Worm (Caenorhabditis elegans) whole organism, midembryonic: ENCODE results near the gene F53F4.7.

ENCODE experiments used
- cog-1 ChIP-seq: sonication (generic microtip); optimal IDR thresholded peaks from 2 replicates; lab custom pipeline; 2016; ENCODE audit warnings: missing genetic modification characterization, missing compliant biosample characterization
- flt-1 ChIP-seq: fragments of 200-800 bp; sonication (Bioruptor generic); IDR thresholded peaks from 2 replicates; pipeline ENCODE4 v1.3.6; 2022; ENCODE audit warnings: missing genetic modification characterization, missing compliant biosample characterization
- med-1 ChIP-seq: sonication (generic microtip); optimal IDR thresholded peaks from 2 replicates; lab custom pipeline; 2017; ENCODE audit warnings: missing genetic modification characterization, mild to moderate bottlenecking, missing compliant biosample characterization, antibody characterized with exemption, missing genetic modification reagents; ENCODE audit not compliant: insufficient read depth
- ref-1 ChIP-seq: fragments of 200-800 bp; sonication (Bioruptor generic); conservative IDR thresholded peaks from 2 replicates; pipeline ENCODE4 v1.3.6; 2022; ENCODE audit warnings: missing genetic modification reagents, missing genetic modification characterization, missing compliant biosample characterization
- tab-1 ChIP-seq: fragments of 200-800 bp; sonication (Bioruptor generic); IDR thresholded peaks from 2 replicates; pipeline ENCODE4 v1.3.6; 2022; ENCODE audit warnings: missing genetic modification characterization, missing compliant biosample characterization
- ztf-29 ChIP-seq: fragments of 200-800 bp; sonication (Bioruptor generic); IDR thresholded peaks from 2 replicates; pipeline ENCODE4 v1.3.6; 2022; ENCODE audit warnings: missing genetic modification reagents, missing genetic modification characterization, missing compliant biosample characterization

DNA sequence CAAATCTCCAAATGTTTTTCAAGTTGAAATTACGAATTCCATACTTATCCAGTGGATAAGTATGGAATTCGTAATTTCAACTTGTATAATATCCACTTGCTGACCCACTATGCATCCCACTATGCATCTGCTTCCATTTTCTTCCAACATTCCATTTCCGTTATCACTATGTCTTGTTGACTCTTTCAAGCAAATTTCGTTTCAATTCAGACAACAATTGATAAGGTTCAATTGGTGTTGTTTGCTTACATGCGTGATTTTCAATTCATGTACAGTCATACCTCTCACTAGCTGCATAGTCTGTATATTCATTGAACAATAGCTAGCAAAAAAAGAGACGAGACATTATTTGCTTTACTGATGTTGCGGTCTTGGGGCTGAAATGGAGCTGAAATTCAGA lies 36.9 kb downstream of the F53F4.7 start:
- TF ChIP-seq tab-1 (no peak), med-1 (GFP tag; lab: Kevin White, UChicago) (no peak), flt-1 (GFP tag; lab: Robert Waterston, UW) (no peak), ref-1 (GFP tag; lab: Robert Waterston, UW) (no peak), ztf-29 (GFP tag; lab: Robert Waterston, UW) (no peak), cog-1 (no peak)
